Fruit fly (Drosophila melanogaster) whole organism, pupa: Measurements from ENCODE around the gene CG43779.

ENCODE experiments used
- CG10348 ChIP-seq: fragments of 200-800 bp; sonication (Bioruptor generic); IDR thresholded peaks from 2 replicates; pipeline ENCODE4 v1.3.6; 2022; ENCODE audit warnings: missing biosample characterization, missing genetic modification characterization
- CG13204 ChIP-seq: fragments of 200-800 bp; sonication (Bioruptor generic); optimal IDR thresholded peaks from 2 replicates; lab custom pipeline; 2018; ENCODE audit warnings: missing biosample characterization, mild to moderate bottlenecking, missing genetic modification characterization, moderate library complexity
- CG14655 ChIP-seq: fragments of 200-800 bp; sonication (Bioruptor generic); optimal IDR thresholded peaks from 3 replicates; lab custom pipeline; 2017; ENCODE audit warnings: mild to moderate bottlenecking, missing biosample characterization, missing genetic modification reagents, missing genetic modification characterization
- CG34367 ChIP-seq: fragments of 200-800 bp; sonication (Bioruptor generic); optimal IDR thresholded peaks from 2 replicates; lab custom pipeline; 2018; ENCODE audit warnings: missing biosample characterization, mild to moderate bottlenecking, missing genetic modification characterization
- CG4496 ChIP-seq: fragments of 200-800 bp; sonication (Bioruptor generic); IDR thresholded peaks from 3 replicates; pipeline ENCODE4 v1.3.6; 2022; ENCODE audit warnings: missing biosample characterization, missing genetic modification characterization
- CG9948 ChIP-seq: fragments of 200-800 bp; sonication (Bioruptor generic); optimal IDR thresholded peaks from 2 replicates; lab custom pipeline; 2018; ENCODE audit warnings: missing biosample characterization, mild to moderate bottlenecking, missing genetic modification characterization, moderate library complexity
- Ets98B ChIP-seq: fragments of 200-800 bp; sonication (Bioruptor generic); IDR thresholded peaks from 2 replicates; pipeline ENCODE4 v1.3.6; 2022; ENCODE audit warnings: missing biosample characterization, missing genetic modification characterization
- Pif1A ChIP-seq: fragments of 200-800 bp; sonication (Bioruptor generic); optimal IDR thresholded peaks from 3 replicates; lab custom pipeline; 2016; ENCODE audit warnings: missing biosample characterization, missing genetic modification characterization
- Pif1B ChIP-seq: fragments of 200-800 bp; sonication (Bioruptor generic); optimal IDR thresholded peaks from 3 replicates; lab custom pipeline; 2016; ENCODE audit warnings: missing biosample characterization, missing genetic modification characterization
- fd96Ca ChIP-seq: fragments of 200-800 bp; sonication (Bioruptor generic); IDR thresholded peaks from 3 replicates; pipeline ENCODE4 v1.3.6; 2022; ENCODE audit warnings: missing biosample characterization, missing genetic modification characterization

dm6 chr2L:13305000-13305399 lies 1.6 kb downstream of the CG43779 start:
- TF ChIP-seq fd96Ca (GFP tag; lab: Robert Waterston, UW) (no peak), Ets98B (no peak), CG10348 (GFP tag; lab: Robert Waterston, UW) (no peak), CG14655 (no peak), CG34367 (tag; lab: Kevin White, UChicago) (no peak), CG13204 (GFP tag; lab: Kevin White, UChicago) (no peak), CG4496 (GFP tag; lab: Robert Waterston, UW) (no peak), Pif1A (GFP tag; lab: Kevin White, UChicago) (no peak), CG9948 (no peak), Pif1B (GFP tag; lab: Kevin White, UChicago) (no peak)
